Fruit fly (Drosophila melanogaster) whole organism, embryonic: ENCODE measurements around the gene CG14013.

Source experiments
- ATbp ChIP-seq: fragments of 200-800 bp; sonication (Bioruptor generic); optimal IDR thresholded peaks from 2 replicates; lab custom pipeline; 2017; ENCODE audit warnings: missing biosample characterization, mild to moderate bottlenecking, missing genetic modification characterization, missing genetic modification reagents
- Antp ChIP-seq: fragments of 200-800 bp; sonication (Bioruptor generic); optimal IDR thresholded peaks from 3 replicates; lab custom pipeline; 2016; ENCODE audit warnings: missing biosample characterization, missing genetic modification characterization
- Atf-2 ChIP-seq: fragments of 200-800 bp; sonication (Bioruptor generic); optimal IDR thresholded peaks from 2 replicates; lab custom pipeline; 2016; ENCODE audit warnings: missing biosample characterization, missing genetic modification characterization
- BEAF-32 ChIP-seq: fragments of 200-800 bp; sonication (Bioruptor generic); optimal IDR thresholded peaks from 3 replicates; lab custom pipeline; 2017; ENCODE audit warnings: missing biosample characterization, missing genetic modification characterization, mild to moderate bottlenecking, moderate library complexity, missing genetic modification reagents
- Bteb2 ChIP-seq: fragments of 200-800 bp; sonication (Bioruptor generic); optimal IDR thresholded peaks from 2 replicates; lab custom pipeline; 2016; ENCODE audit warnings: missing biosample characterization, missing genetic modification characterization
- CG10321 ChIP-seq: fragments of 200-800 bp; sonication (Bioruptor generic); IDR thresholded peaks from 2 replicates; pipeline ENCODE4 v1.3.6; 2022; ENCODE audit warnings: missing biosample characterization, missing genetic modification characterization
- CG10959 ChIP-seq: fragments of 200-800 bp; sonication (Bioruptor generic); IDR thresholded peaks from 2 replicates; pipeline ENCODE4 v1.3.6; 2022; ENCODE audit warnings: missing biosample characterization, missing genetic modification characterization
- CG11085 ChIP-seq: fragments of 200-800 bp; sonication (Bioruptor generic); IDR thresholded peaks from 2 replicates; pipeline ENCODE4 v1.3.6; 2022; ENCODE audit warnings: missing biosample characterization, missing genetic modification characterization
- CG11504 ChIP-seq: fragments of 200-800 bp; sonication (Bioruptor generic); optimal IDR thresholded peaks from 3 replicates; lab custom pipeline; 2019; ENCODE audit warnings: missing biosample characterization, mild to moderate bottlenecking, missing genetic modification characterization, moderate library complexity
- CG14050 ChIP-seq: fragments of 200-800 bp; sonication (Bioruptor generic); IDR thresholded peaks from 3 replicates; pipeline ENCODE4 v1.3.6; 2022; ENCODE audit warnings: missing biosample characterization, missing genetic modification characterization
- CG15073 ChIP-seq: fragments of 200-800 bp; sonication (Bioruptor generic); optimal IDR thresholded peaks from 2 replicates; lab custom pipeline; 2016; ENCODE audit warnings: missing biosample characterization, missing genetic modification characterization
- CG15479 ChIP-seq: fragments of 200-800 bp; sonication (Bioruptor generic); optimal IDR thresholded peaks from 3 replicates; lab custom pipeline; 2019; ENCODE audit warnings: missing biosample characterization, mild to moderate bottlenecking, missing genetic modification characterization, moderate library complexity
- CG18619 ChIP-seq: fragments of 200-800 bp; sonication (Bioruptor generic); optimal IDR thresholded peaks from 3 replicates; lab custom pipeline; 2017; ENCODE audit warnings: missing biosample characterization, mild to moderate bottlenecking, missing genetic modification characterization
- CG18764 ChIP-seq: fragments of 200-800 bp; sonication (Bioruptor generic); optimal IDR thresholded peaks from 3 replicates; lab custom pipeline; 2016; ENCODE audit warnings: missing biosample characterization, missing genetic modification characterization
- CG2129 ChIP-seq: fragments of 200-800 bp; sonication (Bioruptor generic); IDR thresholded peaks from 2 replicates; pipeline ENCODE4 v1.3.6; 2022; ENCODE audit warnings: missing biosample characterization, missing genetic modification characterization; ENCODE audit not compliant: partially characterized antibody
- CG30431 ChIP-seq: fragments of 200-800 bp; sonication (Bioruptor generic); optimal IDR thresholded peaks from 2 replicates; lab custom pipeline; 2017; ENCODE audit warnings: missing biosample characterization, missing genetic modification characterization
- CG34422 ChIP-seq: fragments of 200-800 bp; sonication (Bioruptor generic); IDR thresholded peaks from 3 replicates; pipeline ENCODE4 v1.3.6; 2022; ENCODE audit warnings: missing biosample characterization, missing genetic modification characterization
- CG4730 ChIP-seq: fragments of 200-800 bp; sonication (Bioruptor generic); IDR thresholded peaks from 2 replicates; pipeline ENCODE4 v1.3.6; 2022; ENCODE audit warnings: missing biosample characterization, missing genetic modification characterization
- CG6254 ChIP-seq: fragments of 200-800 bp; sonication (Bioruptor generic); optimal IDR thresholded peaks from 3 replicates; lab custom pipeline; 2017; ENCODE audit warnings: mild to moderate bottlenecking, missing biosample characterization, missing genetic modification reagents, missing genetic modification characterization
- CG6791 ChIP-seq: fragments of 200-800 bp; sonication (Bioruptor generic); IDR thresholded peaks from 3 replicates; pipeline ENCODE4 v1.3.6; 2022; ENCODE audit warnings: missing biosample characterization, missing genetic modification characterization; ENCODE audit not compliant: partially characterized antibody
- CG7839 ChIP-seq: fragments of 200-800 bp; sonication (Bioruptor generic); optimal IDR thresholded peaks from 3 replicates; lab custom pipeline; 2018; ENCODE audit warnings: missing biosample characterization, mild to moderate bottlenecking, missing genetic modification characterization, moderate library complexity
- CG7928 ChIP-seq: fragments of 200-800 bp; sonication (Bioruptor generic); optimal IDR thresholded peaks from 2 replicates; lab custom pipeline; 2017; ENCODE audit warnings: missing biosample characterization, mild to moderate bottlenecking, missing genetic modification characterization
- CG7963 ChIP-seq: fragments of 200-800 bp; sonication (Bioruptor generic); IDR thresholded peaks from 3 replicates; pipeline ENCODE4 v1.3.6; 2022; ENCODE audit warnings: missing biosample characterization, missing genetic modification characterization; ENCODE audit not compliant: partially characterized antibody
- Dref ChIP-seq: fragments of 200-800 bp; sonication (Bioruptor generic); IDR thresholded peaks from 2 replicates; pipeline ENCODE4 v1.3.6; 2022; ENCODE audit warnings: missing biosample characterization, missing genetic modification characterization
- Drgx ChIP-seq: fragments of 200-800 bp; sonication (Bioruptor generic); IDR thresholded peaks from 2 replicates; pipeline ENCODE4 v1.3.6; 2022; ENCODE audit warnings: missing biosample characterization, missing genetic modification characterization
- Fer3 ChIP-seq: fragments of 200-800 bp; sonication (Bioruptor generic); optimal IDR thresholded peaks from 2 replicates; lab custom pipeline; 2018; ENCODE audit warnings: missing biosample characterization, mild to moderate bottlenecking, missing genetic modification characterization, moderate library complexity
- GATAe ChIP-seq: fragments of 200-800 bp; sonication (Bioruptor generic); conservative IDR thresholded peaks from 2 replicates; pipeline ENCODE4 v1.3.6; 2022; ENCODE audit warnings: missing biosample characterization, missing genetic modification characterization
- Gsc ChIP-seq: fragments of 200-800 bp; sonication (Bioruptor generic); IDR thresholded peaks from 2 replicates; pipeline ENCODE4 v1.3.6; 2022; ENCODE audit warnings: missing biosample characterization, missing genetic modification characterization
- HLH4C ChIP-seq: fragments of 200-800 bp; sonication (Bioruptor generic); IDR thresholded peaks from 3 replicates; pipeline ENCODE4 v1.3.6; 2022; ENCODE audit warnings: missing biosample characterization, missing genetic modification characterization; ENCODE audit not compliant: partially characterized antibody
- Hr51 ChIP-seq, 2 experiments: fragments of 200-800 bp; sonication (Bioruptor generic); optimal IDR thresholded peaks; 2 replicates in 1 of 2; 3 replicates in 1 of 2; lab custom pipeline; 2016 to 2018; ENCODE audit warnings: missing biosample characterization in 2 of 2, missing genetic modification characterization in 2 of 2, mild to moderate bottlenecking in 1 of 2, moderate library complexity in 1 of 2
- Kr ChIP-seq: fragments of 200-800 bp; sonication (Bioruptor generic); optimal IDR thresholded peaks from 2 replicates; lab custom pipeline; 2017; ENCODE audit warnings: missing biosample characterization, mild to moderate bottlenecking, missing genetic modification characterization
- Lpt ChIP-seq: fragments of >200 bp; optimal IDR thresholded peaks from 2 replicates; lab custom pipeline; 2018; ENCODE audit warnings: missing biosample characterization, missing genetic modification characterization
- MESR4 ChIP-seq: fragments of 200-800 bp; sonication (Bioruptor generic); optimal IDR thresholded peaks from 2 replicates; lab custom pipeline; 2018; ENCODE audit warnings: missing biosample characterization, mild to moderate bottlenecking, missing genetic modification characterization, moderate library complexity
- MTF-1 ChIP-seq: fragments of 200-800 bp; sonication (Bioruptor generic); optimal IDR thresholded peaks from 2 replicates; lab custom pipeline; 2018; ENCODE audit warnings: missing biosample characterization, mild to moderate bottlenecking, missing genetic modification characterization, borderline replicate concordance
- NC2α ChIP-seq: fragments of 200-800 bp; sonication (Bioruptor generic); optimal IDR thresholded peaks from 2 replicates; lab custom pipeline; 2016; ENCODE audit warnings: missing biosample characterization, missing genetic modification characterization
- NFAT ChIP-seq: fragments of 200-800 bp; sonication (Bioruptor generic); IDR thresholded peaks from 2 replicates; pipeline ENCODE4 v1.3.6; 2022; ENCODE audit warnings: missing biosample characterization, missing genetic modification characterization
- Opbp ChIP-seq: fragments of 200-800 bp; sonication (Bioruptor generic); IDR thresholded peaks from 3 replicates; pipeline ENCODE4 v1.3.6; 2022; ENCODE audit warnings: missing biosample characterization, missing genetic modification characterization; ENCODE audit not compliant: partially characterized antibody
- Sry-δ ChIP-seq: fragments of 200-800 bp; sonication (Bioruptor generic); optimal IDR thresholded peaks from 2 replicates; lab custom pipeline; 2016; ENCODE audit warnings: missing biosample characterization, missing genetic modification characterization
- abd-A ChIP-seq: fragments of 200-800 bp; sonication (Bioruptor generic); optimal IDR thresholded peaks from 3 replicates; lab custom pipeline; 2019; ENCODE audit warnings: missing biosample characterization, mild to moderate bottlenecking, missing genetic modification characterization, moderate library complexity
- ato ChIP-seq: fragments of 200-800 bp; sonication (Bioruptor generic); IDR thresholded peaks from 2 replicates; pipeline ENCODE4 v1.3.6; 2022; ENCODE audit warnings: missing biosample characterization, missing genetic modification characterization; ENCODE audit not compliant: partially characterized antibody
- caup ChIP-seq: fragments of 200-800 bp; sonication (Bioruptor generic); optimal IDR thresholded peaks from 3 replicates; lab custom pipeline; 2017; ENCODE audit warnings: missing biosample characterization, mild to moderate bottlenecking, missing genetic modification characterization, moderate library complexity; ENCODE audit not compliant: severe bottlenecking
- fd102C ChIP-seq: fragments of 200-800 bp; sonication (Bioruptor generic); optimal IDR thresholded peaks from 2 replicates; lab custom pipeline; 2018; ENCODE audit warnings: missing biosample characterization, mild to moderate bottlenecking, missing genetic modification characterization, moderate library complexity
- hbn ChIP-seq: fragments of 200-800 bp; sonication (Bioruptor generic); IDR thresholded peaks from 2 replicates; pipeline ENCODE4 v1.3.6; 2022; ENCODE audit warnings: missing biosample characterization, missing genetic modification characterization; ENCODE audit not compliant: partially characterized antibody
- jigr1 ChIP-seq: fragments of 200-800 bp; sonication (Bioruptor generic); IDR thresholded peaks from 3 replicates; pipeline ENCODE4 v1.3.6; 2022; ENCODE audit warnings: missing biosample characterization, missing genetic modification characterization
- jumu ChIP-seq: fragments of 200-800 bp; sonication (Bioruptor generic); optimal IDR thresholded peaks from 3 replicates; lab custom pipeline; 2016; ENCODE audit warnings: missing biosample characterization, missing genetic modification characterization
- nerfin-2 ChIP-seq: fragments of 200-800 bp; sonication (Bioruptor generic); IDR thresholded peaks from 2 replicates; pipeline ENCODE4 v1.3.6; 2022; ENCODE audit warnings: missing biosample characterization, missing genetic modification characterization; ENCODE audit not compliant: partially characterized antibody
- phol ChIP-seq: fragments of 200-800 bp; sonication (Bioruptor generic); optimal IDR thresholded peaks from 3 replicates; lab custom pipeline; 2018; ENCODE audit warnings: missing biosample characterization, mild to moderate bottlenecking, missing genetic modification characterization, moderate library complexity
- tup ChIP-seq: fragments of 200-800 bp; sonication (Bioruptor generic); optimal IDR thresholded peaks from 2 replicates; lab custom pipeline; 2016; ENCODE audit warnings: missing biosample characterization, mild to moderate bottlenecking, missing genetic modification characterization, moderate library complexity
- zen2 ChIP-seq: fragments of 200-800 bp; sonication (Bioruptor generic); IDR thresholded peaks from 3 replicates; pipeline ENCODE4 v1.3.6; 2022; ENCODE audit warnings: missing biosample characterization, missing genetic modification characterization; ENCODE audit not compliant: partially characterized antibody
- zfh1 ChIP-seq: fragments of 200-800 bp; sonication (Bioruptor generic); IDR thresholded peaks from 3 replicates; pipeline ENCODE4 v1.3.6; 2022; ENCODE audit warnings: missing biosample characterization, missing genetic modification characterization

CG14013 gene

DNA sequence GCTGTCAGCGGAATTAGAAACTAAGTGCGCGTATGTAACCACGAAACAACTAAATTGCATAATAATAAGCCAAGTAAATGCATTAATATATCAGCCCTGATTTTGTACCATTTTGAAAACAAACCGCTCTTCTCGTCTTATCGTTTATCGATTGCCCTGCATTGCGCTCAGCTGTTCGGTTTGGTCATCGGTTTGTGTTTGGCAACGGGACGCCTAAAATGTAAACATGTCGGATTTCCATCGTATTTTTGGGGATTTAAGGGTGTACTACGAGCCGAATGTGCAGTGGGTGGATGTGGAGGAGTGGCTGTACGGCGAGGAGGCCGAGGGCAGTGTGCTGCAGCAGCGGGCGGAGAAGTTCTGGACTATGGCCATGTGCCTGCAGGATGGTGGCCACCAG lies 27.9 kb downstream of the CG14013 start, which contains the start of gene Cap-D3 (continued):
- TF ChIP-seq CG6254 (GFP tag; lab: Kevin White, UChicago) (no peak), Opbp (peak; percentile 63; the same call in 2 of the 3 replicates), CG2129 (0 out of 2 replicates have a peak, but pooled peaks have one; percentile 12), CG7963 (GFP tag; lab: Robert Waterston, UW) (peak; percentile 62; the same call in 1 of the 3 replicates), CG10959 (GFP tag; lab: Robert Waterston, UW) (no peak), CG4730 (GFP tag; lab: Robert Waterston, UW) (no peak), Gsc (GFP tag; lab: Robert Waterston, UW) (no peak), Lpt (no peak), Drgx (GFP tag; lab: Robert Waterston, UW) (no peak), BEAF-32 (GFP tag; lab: Kevin White, UChicago) (peak; percentile 16), CG30431 (no peak), jigr1 (no peak), GATAe (GFP tag; lab: Robert Waterston, UW) (no peak), ato (GFP tag; lab: Robert Waterston, UW) (peak; percentile 68; the same call in 1 of the 2 replicates), CG15479 (no peak), CG7928 (GFP tag; lab: Kevin White, UChicago) (no peak), zfh1 (GFP tag; lab: Robert Waterston, UW) (no peak), CG18764 (GFP tag; lab: Kevin White, UChicago) (no peak), Antp (no peak), zen2 (peak; percentile 65), Atf-2 (GFP tag; lab: Kevin White, UChicago) (no peak), ATbp (GFP tag; lab: Kevin White, UChicago) (no peak), hbn (no peak), phol (tag; lab: Kevin White, UChicago) (peak; percentile 72), Dref (GFP tag; lab: Robert Waterston, UW) (peak; percentile 71), NFAT (GFP tag; lab: Robert Waterston, UW) (no peak), nerfin-2 (GFP tag; lab: Robert Waterston, UW) (peak; percentile 72), Sry-δ (peak; percentile 25), CG6791 (GFP tag; lab: Robert Waterston, UW) (peak; percentile 78)
- TF ChIP-seq, all 482 proteins: peak for 42

DNA sequence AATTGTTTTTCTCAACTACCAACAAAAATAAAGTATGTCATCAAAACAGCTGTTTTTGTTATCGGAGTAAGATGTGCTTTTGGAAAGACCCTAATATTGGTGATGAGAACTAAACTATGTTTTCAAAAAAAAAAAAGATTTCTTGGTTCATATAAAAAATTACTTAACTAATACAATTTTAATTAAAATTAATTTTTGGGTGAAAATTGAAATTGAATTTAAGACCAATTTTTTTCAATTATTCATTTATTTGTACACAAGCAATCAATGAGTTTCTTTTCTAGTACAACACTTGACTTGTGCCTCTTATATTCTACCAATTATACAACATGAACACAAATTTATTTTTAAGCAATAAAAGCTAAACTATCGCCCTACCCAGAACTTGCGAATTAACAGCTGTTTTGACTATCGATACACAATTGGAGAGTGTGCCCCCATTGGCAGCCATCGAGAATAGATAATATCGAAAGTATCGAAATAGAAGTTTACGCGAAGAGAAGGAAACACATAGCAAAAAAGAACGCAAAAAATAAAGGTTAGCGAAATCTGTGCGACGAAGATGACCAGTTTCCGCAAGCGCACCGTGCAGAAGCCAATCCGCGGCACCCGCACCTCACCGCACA lies 29.7 kb downstream of the CG14013 start, which contains the start of the genes Vps52 and Elp4:
TSS of gene Vps52 (minus strand) at position 51 of the 626 bp plus-strand sequence.
TSS of gene Elp4 (plus strand) at position 292 of the 626 bp plus-strand sequence.
- peak; percentile 83 for TF ChIP-seq HLH4C
- TF ChIP-seq CG11085, result peak; percentile 57; the same call in 1 of the 2 replicates
- no peak for TF ChIP-seq MTF-1 (GFP tag; lab: Kevin White, UChicago)
- TF ChIP-seq CG7839 (tag; lab: Kevin White, UChicago), result peak; percentile 84
- no peak for TF ChIP-seq jumu (GFP tag; lab: Kevin White, UChicago)
- no peak for TF ChIP-seq caup (GFP tag; lab: Kevin White, UChicago)
- TF ChIP-seq Kr (GFP tag; lab: Kevin White, UChicago), result no peak
- no peak for TF ChIP-seq fd102C (GFP tag; lab: Kevin White, UChicago)
- peak; percentile 24 for TF ChIP-seq MESR4 (GFP tag; lab: Kevin White, UChicago)
- no peak for TF ChIP-seq tup (GFP tag; lab: Kevin White, UChicago)
- peak; percentile 68 for TF ChIP-seq Bteb2 (GFP tag; lab: Kevin White, UChicago)
- TF ChIP-seq CG15073 (GFP tag; lab: Kevin White, UChicago), result peak; percentile 19
- peak in 1 of 2 experiments; percentile 41 for TF ChIP-seq Hr51 (GFP tag; optimal IDR thresholded peaks at IDR 0.05; lab: Kevin White, UChicago)
- peak; percentile 67 for TF ChIP-seq CG18619 (GFP tag; lab: Kevin White, UChicago)
- TF ChIP-seq CG11504 (tag; lab: Kevin White, UChicago), result no peak
- TF ChIP-seq NC2α (GFP tag; lab: Kevin White, UChicago), result no peak
- peak; percentile 27; the same call in 2 of the 3 replicates for TF ChIP-seq CG14050
- no peak for TF ChIP-seq CG10321 (GFP tag; lab: Robert Waterston, UW)
- no peak for TF ChIP-seq abd-A (tag; lab: Kevin White, UChicago)
- TF ChIP-seq CG34422 (GFP tag; lab: Robert Waterston, UW), result peak; percentile 65; the same call in 1 of the 3 replicates
- peak; percentile 82 for TF ChIP-seq Fer3 (tag; lab: Kevin White, UChicago)
